Fruit fly (Drosophila melanogaster) whole organism, embryonic: ENCODE measurements around the gene CG31265.

Source experiments
- Adf1 ChIP-seq: fragments of 200-800 bp; sonication (Bioruptor generic); IDR thresholded peaks from 2 replicates; pipeline ENCODE4 v1.3.6; 2022; ENCODE audit warnings: missing biosample characterization, missing genetic modification characterization
- CG10366 ChIP-seq: fragments of 200-800 bp; sonication (Bioruptor generic); IDR thresholded peaks from 2 replicates; pipeline ENCODE4 v1.3.6; 2022; ENCODE audit warnings: missing biosample characterization, missing genetic modification characterization
- CG10979 ChIP-seq: fragments of 200-800 bp; sonication (Bioruptor generic); optimal IDR thresholded peaks from 2 replicates; lab custom pipeline; 2018; ENCODE audit warnings: missing biosample characterization, mild to moderate bottlenecking, missing genetic modification characterization, moderate library complexity
- CG11247 ChIP-seq: fragments of 200-800 bp; sonication (Bioruptor generic); IDR thresholded peaks from 2 replicates; pipeline ENCODE4 v1.3.6; 2022; ENCODE audit warnings: missing biosample characterization, missing genetic modification characterization
- CG12659 ChIP-seq: fragments of 200-800 bp; sonication (Bioruptor generic); optimal IDR thresholded peaks from 3 replicates; lab custom pipeline; 2017; ENCODE audit warnings: mild to moderate bottlenecking, missing biosample characterization, missing genetic modification reagents, missing genetic modification characterization
- CG13287 ChIP-seq: fragments of 200-800 bp; sonication (Bioruptor generic); IDR thresholded peaks from 2 replicates; pipeline ENCODE4 v1.3.6; 2022; ENCODE audit warnings: missing biosample characterization, missing genetic modification characterization; ENCODE audit not compliant: partially characterized antibody
- CG15269 ChIP-seq: fragments of 200-800 bp; sonication (Bioruptor generic); optimal IDR thresholded peaks from 2 replicates; lab custom pipeline; 2018; ENCODE audit warnings: missing biosample characterization, mild to moderate bottlenecking, missing genetic modification characterization, moderate library complexity
- CG1529 ChIP-seq: fragments of 200-800 bp; sonication (Bioruptor generic); optimal IDR thresholded peaks from 3 replicates; lab custom pipeline; 2018; ENCODE audit warnings: missing biosample characterization, missing genetic modification characterization
- CG1603 ChIP-seq: fragments of 200-800 bp; sonication (Bioruptor generic); optimal IDR thresholded peaks from 2 replicates; lab custom pipeline; 2019; ENCODE audit warnings: missing biosample characterization, mild to moderate bottlenecking, missing genetic modification characterization, moderate library complexity
- CG1647 ChIP-seq: fragments of 200-800 bp; sonication (Bioruptor generic); optimal IDR thresholded peaks from 3 replicates; lab custom pipeline; 2016; ENCODE audit warnings: missing biosample characterization, missing genetic modification characterization
- CG16815 ChIP-seq: fragments of 200-800 bp; sonication (Bioruptor generic); optimal IDR thresholded peaks from 3 replicates; lab custom pipeline; 2017; ENCODE audit warnings: missing biosample characterization, mild to moderate bottlenecking, missing genetic modification characterization
- CG17612 ChIP-seq: fragments of 200-800 bp; sonication (Bioruptor generic); IDR thresholded peaks from 2 replicates; pipeline ENCODE4 v1.3.6; 2022; ENCODE audit warnings: missing biosample characterization, missing genetic modification characterization
- CG17912 ChIP-seq: fragments of 200-800 bp; sonication (Bioruptor generic); optimal IDR thresholded peaks from 2 replicates; lab custom pipeline; 2018; ENCODE audit warnings: missing biosample characterization, mild to moderate bottlenecking, missing genetic modification characterization
- CG2199 ChIP-seq: fragments of 200-800 bp; sonication (Bioruptor generic); IDR thresholded peaks from 3 replicates; pipeline ENCODE4 v1.3.6; 2022; ENCODE audit warnings: missing biosample characterization, missing genetic modification characterization
- CG2678 ChIP-seq: fragments of 200-800 bp; sonication (Bioruptor generic); optimal IDR thresholded peaks from 3 replicates; lab custom pipeline; 2019; ENCODE audit warnings: missing biosample characterization, mild to moderate bottlenecking, missing genetic modification characterization, moderate library complexity
- CG2875 ChIP-seq: fragments of 200-800 bp; sonication (Bioruptor generic); optimal IDR thresholded peaks from 2 replicates; lab custom pipeline; 2017; ENCODE audit warnings: missing biosample characterization, mild to moderate bottlenecking, missing genetic modification characterization, missing genetic modification reagents
- CG3065 ChIP-seq: fragments of 200-800 bp; sonication (Bioruptor generic); optimal IDR thresholded peaks from 2 replicates; lab custom pipeline; 2016; ENCODE audit warnings: missing biosample characterization, missing genetic modification characterization
- CG6654 ChIP-seq: fragments of 200-800 bp; sonication (Bioruptor generic); optimal IDR thresholded peaks from 2 replicates; lab custom pipeline; 2017; ENCODE audit warnings: missing biosample characterization, mild to moderate bottlenecking, missing genetic modification characterization
- CG9932 ChIP-seq: fragments of 200-800 bp; sonication (Bioruptor generic); IDR thresholded peaks from 2 replicates; pipeline ENCODE4 v1.3.6; 2022; ENCODE audit warnings: missing biosample characterization, missing genetic modification characterization
- Deaf1 ChIP-seq: fragments of 200-800 bp; optimal IDR thresholded peaks from 3 replicates; lab custom pipeline; 2019; ENCODE audit warnings: missing biosample characterization, mild to moderate bottlenecking, missing genetic modification characterization, moderate library complexity
- HmgZ ChIP-seq: fragments of 200-800 bp; sonication (Bioruptor generic); optimal IDR thresholded peaks from 2 replicates; lab custom pipeline; 2018; ENCODE audit warnings: missing biosample characterization, mild to moderate bottlenecking, missing genetic modification characterization
- Hmr ChIP-seq: fragments of 200-800 bp; sonication (Bioruptor generic); optimal IDR thresholded peaks from 3 replicates; lab custom pipeline; 2017; ENCODE audit warnings: mild to moderate bottlenecking, missing biosample characterization, missing genetic modification reagents, missing genetic modification characterization
- Nf-YC ChIP-seq: fragments of 200-800 bp; optimal IDR thresholded peaks from 3 replicates; lab custom pipeline; 2019; ENCODE audit warnings: missing biosample characterization, mild to moderate bottlenecking, missing genetic modification characterization, moderate library complexity
- Pdp1 ChIP-seq, 2 experiments: fragments of 200-800 bp; sonication (Bioruptor generic); optimal IDR thresholded peaks; 3 replicates each; lab custom pipeline; 2016; ENCODE audit warnings: missing biosample characterization in 2 of 2, missing genetic modification characterization in 2 of 2, mild to moderate bottlenecking in 1 of 2, moderate library complexity in 1 of 2
- ara ChIP-seq: fragments of 200-800 bp; sonication (Bioruptor generic); IDR thresholded peaks from 2 replicates; pipeline ENCODE4 v1.3.6; 2022; ENCODE audit warnings: missing biosample characterization, missing genetic modification characterization
- ash1 ChIP-seq: fragments of 200-800 bp; sonication (Bioruptor generic); optimal IDR thresholded peaks from 2 replicates; lab custom pipeline; 2018; ENCODE audit warnings: missing biosample characterization, mild to moderate bottlenecking, missing genetic modification characterization
- bsh ChIP-seq, 2 experiments: fragments of 200-800 bp; sonication (Bioruptor generic); optimal IDR thresholded peaks; 2 replicates each; lab custom pipeline; 2017 to 2018; ENCODE audit warnings: mild to moderate bottlenecking in 2 of 2, missing biosample characterization in 2 of 2, missing genetic modification characterization in 2 of 2, moderate library complexity in 1 of 2
- chm ChIP-seq: fragments of 200-800 bp; sonication (Bioruptor generic); IDR thresholded peaks from 2 replicates; pipeline ENCODE4 v1.3.6; 2022; ENCODE audit warnings: missing biosample characterization, missing genetic modification characterization
- ci ChIP-seq: fragments of 200-800 bp; sonication (Bioruptor generic); IDR thresholded peaks from 3 replicates; pipeline ENCODE4 v1.3.6; 2022; ENCODE audit warnings: missing biosample characterization, missing genetic modification characterization
- da ChIP-seq: fragments of 200-800 bp; sonication (Bioruptor generic); optimal IDR thresholded peaks from 2 replicates; lab custom pipeline; 2016; ENCODE audit warnings: missing biosample characterization, missing genetic modification characterization
- dmrt11E ChIP-seq: fragments of 200-800 bp; sonication (Bioruptor generic); optimal IDR thresholded peaks from 3 replicates; lab custom pipeline; 2018; ENCODE audit warnings: missing biosample characterization, mild to moderate bottlenecking, missing genetic modification characterization, moderate library complexity
- en ChIP-seq: fragments of 200-800 bp; sonication (Bioruptor generic); optimal IDR thresholded peaks from 2 replicates; lab custom pipeline; 2016; ENCODE audit warnings: missing biosample characterization, missing genetic modification characterization
- fd102C ChIP-seq: fragments of 200-800 bp; sonication (Bioruptor generic); optimal IDR thresholded peaks from 2 replicates; lab custom pipeline; 2018; ENCODE audit warnings: missing biosample characterization, mild to moderate bottlenecking, missing genetic modification characterization, moderate library complexity
- grau ChIP-seq: fragments of 200-800 bp; optimal IDR thresholded peaks from 3 replicates; lab custom pipeline; 2019; ENCODE audit warnings: missing biosample characterization, mild to moderate bottlenecking, missing genetic modification characterization, moderate library complexity
- ind ChIP-seq: fragments of 200-800 bp; sonication (Bioruptor generic); optimal IDR thresholded peaks from 3 replicates; lab custom pipeline; 2016; ENCODE audit warnings: missing biosample characterization, missing genetic modification characterization
- inv ChIP-seq: fragments of 200-800 bp; sonication (Bioruptor generic); IDR thresholded peaks from 2 replicates; pipeline ENCODE4 v1.3.6; 2022; ENCODE audit warnings: missing biosample characterization, missing genetic modification characterization; ENCODE audit not compliant: partially characterized antibody
- jumu ChIP-seq: fragments of 200-800 bp; sonication (Bioruptor generic); optimal IDR thresholded peaks from 3 replicates; lab custom pipeline; 2016; ENCODE audit warnings: missing biosample characterization, missing genetic modification characterization
- kah ChIP-seq: fragments of 200-800 bp; sonication (Bioruptor generic); optimal IDR thresholded peaks from 2 replicates; lab custom pipeline; 2018; ENCODE audit warnings: missing biosample characterization, mild to moderate bottlenecking, missing genetic modification characterization
- otp ChIP-seq: fragments of 200-800 bp; sonication (Bioruptor generic); IDR thresholded peaks from 3 replicates; pipeline ENCODE4, ENCODE4 v1.3.6; 2022; ENCODE audit warnings: missing biosample characterization, missing genetic modification characterization
- pan ChIP-seq, 4 experiments: fragments of >200 bp in 3 of 4; fragments of 200-800 bp in 1 of 4; sonication (Bioruptor generic) in 1 of 4; optimal IDR thresholded peaks in 3 of 4; IDR thresholded peaks in 1 of 4; 2 replicates each; pipeline versions ENCODE4 v1.3.6 to Lab custom; 2017 to 2022; ENCODE audit warnings: missing biosample characterization in 2 of 4, missing genetic modification characterization in 2 of 4, mixed read lengths in 1 of 4
- rib ChIP-seq: fragments of 200-800 bp; sonication (Bioruptor generic); IDR thresholded peaks from 2 replicates; pipeline ENCODE4 v1.3.6; 2022; ENCODE audit warnings: missing biosample characterization, missing genetic modification characterization
- row ChIP-seq: fragments of 200-800 bp; sonication (Bioruptor generic); IDR thresholded peaks from 3 replicates; pipeline ENCODE4 v1.3.6; 2022; ENCODE audit warnings: missing biosample characterization, missing genetic modification characterization
- seq ChIP-seq: fragments of 200-800 bp; sonication (Bioruptor generic); IDR thresholded peaks from 2 replicates; pipeline ENCODE4 v1.3.6; 2022; ENCODE audit warnings: missing biosample characterization, missing genetic modification characterization
- sna ChIP-seq: fragments of 200-800 bp; sonication (Bioruptor generic); IDR thresholded peaks from 2 replicates; pipeline ENCODE4 v1.3.6; 2022; ENCODE audit warnings: missing biosample characterization, missing genetic modification characterization; ENCODE audit not compliant: partially characterized antibody
- sob ChIP-seq: fragments of 200-800 bp; sonication (Bioruptor generic); IDR thresholded peaks from 2 replicates; pipeline ENCODE4 v1.3.6; 2022; ENCODE audit warnings: missing biosample characterization, missing genetic modification characterization
- sug ChIP-seq: fragments of 200-800 bp; optimal IDR thresholded peaks from 2 replicates; lab custom pipeline; 2019; ENCODE audit warnings: missing biosample characterization, mild to moderate bottlenecking, missing genetic modification characterization, moderate library complexity
- vnd ChIP-seq: fragments of 200-800 bp; sonication (Bioruptor generic); IDR thresholded peaks from 3 replicates; pipeline ENCODE4 v1.3.6; 2022; ENCODE audit warnings: missing biosample characterization, missing genetic modification characterization; ENCODE audit not compliant: partially characterized antibody

The CG31265 gene

dm6 chr3R:17078961-17079858 lies 48.8 kb upstream of the CG31265 start (continued):
- no peak for TF ChIP-seq CG1647 (GFP tag; lab: Kevin White, UChicago)
- TF ChIP-seq CG16815 (GFP tag; lab: Kevin White, UChicago), result no peak
- peak; percentile 11 for TF ChIP-seq ash1 (GFP tag; lab: Kevin White, UChicago)
- TF ChIP-seq CG15269 (tag; lab: Kevin White, UChicago), result no peak
- no peak for TF ChIP-seq inv (GFP tag; lab: Robert Waterston, UW)
- peak in 1 of 2 experiments; percentile 37 for TF ChIP-seq bsh (GFP tag; optimal IDR thresholded peaks at IDR 0.05; lab: Kevin White, UChicago)
- TF ChIP-seq chm (GFP tag; lab: Robert Waterston, UW), result peak; percentile 51; the same call in 1 of the 2 replicates
- peak; percentile 45 for TF ChIP-seq HmgZ
- TF ChIP-seq ind (GFP tag; lab: Kevin White, UChicago), result no peak
- TF ChIP-seq grau, result peak; percentile 63
- TF ChIP-seq fd102C (GFP tag; lab: Kevin White, UChicago), result peak; percentile 62
- peak; percentile 29; the same call in 1 of the 3 replicates for TF ChIP-seq row (GFP tag; lab: Robert Waterston, UW)
- no peak for TF ChIP-seq en
- TF ChIP-seq CG9932 (GFP tag; lab: Robert Waterston, UW), result peak; percentile 19; the same call in 1 of the 2 replicates
- no peak for TF ChIP-seq Nf-YC (tag; lab: Kevin White, UChicago)
- no peak for TF ChIP-seq pan (optimal IDR thresholded peaks at IDR 0.05; lab: Kevin White, UChicago)
- peak in 1 of 2 experiments; percentile 38 for TF ChIP-seq pan (GFP tag; optimal IDR thresholded peaks at IDR 0.05 in 1 of 2, IDR thresholded peaks at IDR 0.05 in 1 of 2)
- no peak for TF ChIP-seq sna
- peak; percentile 5 for TF ChIP-seq CG2875 (GFP tag; lab: Kevin White, UChicago)
- TF ChIP-seq dmrt11E (tag; lab: Kevin White, UChicago), result peak; percentile 34
- TF ChIP-seq ci (GFP tag; lab: Robert Waterston, UW), result peak; percentile 55; the same call in 1 of the 3 replicates
- TF ChIP-seq Hmr (GFP tag; lab: Kevin White, UChicago), result peak; percentile 2
- TF ChIP-seq kah, result peak; percentile 65

- peak; percentile 44 for TF ChIP-seq CG10366 (GFP tag; lab: Robert Waterston, UW)
- peak; percentile 21 for TF ChIP-seq jumu (GFP tag; lab: Kevin White, UChicago)
- peak; percentile 57 for TF ChIP-seq CG1603 (tag; lab: Kevin White, UChicago)
- TF ChIP-seq Deaf1 (tag; lab: Kevin White, UChicago), result no peak
- peak; percentile 75 for TF ChIP-seq sob (GFP tag; lab: Robert Waterston, UW)
- TF ChIP-seq HmgZ, result peak; percentile 73
- TF ChIP-seq Pdp1 (GFP tag; optimal IDR thresholded peaks at IDR 0.05; lab: Kevin White, UChicago), result peak; percentile 58 to 82
- TF ChIP-seq CG17612 (GFP tag; lab: Robert Waterston, UW), result no peak
- peak; percentile 12 for TF ChIP-seq CG2678 (tag; lab: Kevin White, UChicago)
- peak; percentile 70 for TF ChIP-seq vnd (GFP tag; lab: Robert Waterston, UW)
- TF ChIP-seq da, result peak; percentile 3
- TF ChIP-seq CG2199 (GFP tag; lab: Robert Waterston, UW), result no peak
- TF ChIP-seq sug, result peak; percentile 33
- TF ChIP-seq CG10979 (tag; lab: Kevin White, UChicago), result no peak
- TF ChIP-seq CG17912 (GFP tag; lab: Kevin White, UChicago), result peak; percentile 6
- no peak for TF ChIP-seq Adf1 (GFP tag; lab: Robert Waterston, UW)
- peak; percentile 91 for TF ChIP-seq CG13287 (GFP tag; lab: Robert Waterston, UW)
- TF ChIP-seq CG12659, result peak; percentile 75
- no peak for TF ChIP-seq otp
- TF ChIP-seq seq (GFP tag; lab: Robert Waterston, UW), result 0 out of 2 replicates have a peak, but pooled peaks have one; percentile 0
- no peak for TF ChIP-seq CG1529 (GFP tag; lab: Kevin White, UChicago)
- peak; percentile 79 for TF ChIP-seq Hmr (GFP tag; lab: Kevin White, UChicago)
- 0 out of 2 replicates have a peak, but pooled peaks have one; percentile 8 for TF ChIP-seq ara (GFP tag; lab: Robert Waterston, UW)
- peak; percentile 61 for TF ChIP-seq CG11247
- TF ChIP-seq CG6654 (GFP tag; lab: Kevin White, UChicago), result no peak
- 0 out of 2 replicates have a peak, but pooled peaks have one; percentile 17 for TF ChIP-seq rib
- TF ChIP-seq CG3065 (GFP tag; lab: Kevin White, UChicago), result peak; percentile 56
These were observed 48.2 kb upstream of the CG31265 start, which contains the start of the genes Keap1 and kuk for dm6 chr3R:17079859-17080255. Keap1 (minus strand) TSS chr3R:17079945. kuk (plus strand) TSS chr3R:17080244.
